Worm (Caenorhabditis elegans): ENCODE measurements around the gene glr-1.

ce11 chrIII:8571845-8572244 lies 16.6 kb downstream of the glr-1 start:
- TF ChIP-seq elt-4 (tag; optimal IDR thresholded peaks at IDR 0.05) (no peak), hlh-30 (tag; optimal IDR thresholded peaks at IDR 0.05; ENCODE audit: insufficient read depth) (no peak), tbx-2 (tag; optimal IDR thresholded peaks at IDR 0.05) (no peak), npax-4 (tag; optimal IDR thresholded peaks at IDR 0.05) (no peak)
